Fruit fly (Drosophila melanogaster) whole organism, embryonic: ENCODE results near the gene CG14627.
A peak's percentile ranks its signal among the peaks of the same experiment; 100 is the strongest.

Experiments
- Atf3 ChIP-seq: fragments of 200-800 bp; sonication (Bioruptor generic); optimal IDR thresholded peaks from 3 replicates; lab custom pipeline; 2016; ENCODE audit warnings: missing biosample characterization, missing genetic modification characterization
- B-H1 ChIP-seq: fragments of 200-800 bp; sonication (Bioruptor generic); IDR thresholded peaks from 3 replicates; pipeline ENCODE4 v1.3.6; 2022; ENCODE audit warnings: missing biosample characterization, missing genetic modification characterization
- Bgb ChIP-seq: fragments of 200-800 bp; sonication (Bioruptor generic); IDR thresholded peaks from 2 replicates; pipeline ENCODE4 v1.3.6; 2022; ENCODE audit warnings: missing biosample characterization, missing genetic modification characterization; ENCODE audit not compliant: partially characterized antibody
- CG10274 ChIP-seq: fragments of 200-800 bp; sonication (Bioruptor generic); optimal IDR thresholded peaks from 3 replicates; lab custom pipeline; 2017; ENCODE audit warnings: missing biosample characterization, mild to moderate bottlenecking, missing genetic modification characterization
- CG10654 ChIP-seq: fragments of 200-800 bp; sonication (Bioruptor generic); optimal IDR thresholded peaks from 2 replicates; lab custom pipeline; 2016; ENCODE audit warnings: missing biosample characterization, missing genetic modification characterization
- CG11695 ChIP-seq: fragments of 200-800 bp; sonication (Bioruptor generic); IDR thresholded peaks from 3 replicates; pipeline ENCODE4 v1.3.6; 2022; ENCODE audit warnings: missing biosample characterization, missing genetic modification characterization
- CG12104 ChIP-seq: fragments of 200-800 bp; sonication (Bioruptor generic); optimal IDR thresholded peaks from 3 replicates; lab custom pipeline; 2016; ENCODE audit warnings: missing biosample characterization, missing genetic modification characterization
- CG12391 ChIP-seq: fragments of 200-800 bp; sonication (Bioruptor generic); optimal IDR thresholded peaks from 3 replicates; lab custom pipeline; 2018; ENCODE audit warnings: missing biosample characterization, mild to moderate bottlenecking, missing genetic modification characterization, moderate library complexity
- CG12659 ChIP-seq: fragments of 200-800 bp; sonication (Bioruptor generic); optimal IDR thresholded peaks from 3 replicates; lab custom pipeline; 2017; ENCODE audit warnings: mild to moderate bottlenecking, missing biosample characterization, missing genetic modification reagents, missing genetic modification characterization
- CG14050 ChIP-seq: fragments of 200-800 bp; sonication (Bioruptor generic); IDR thresholded peaks from 3 replicates; pipeline ENCODE4 v1.3.6; 2022; ENCODE audit warnings: missing biosample characterization, missing genetic modification characterization
- CG15479 ChIP-seq: fragments of 200-800 bp; sonication (Bioruptor generic); optimal IDR thresholded peaks from 3 replicates; lab custom pipeline; 2019; ENCODE audit warnings: missing biosample characterization, mild to moderate bottlenecking, missing genetic modification characterization, moderate library complexity
- CG15696 ChIP-seq: fragments of 200-800 bp; sonication (Bioruptor generic); optimal IDR thresholded peaks from 2 replicates; lab custom pipeline; 2019; ENCODE audit warnings: missing biosample characterization, mild to moderate bottlenecking, missing genetic modification characterization, moderate library complexity
- CG30431 ChIP-seq: fragments of 200-800 bp; sonication (Bioruptor generic); optimal IDR thresholded peaks from 2 replicates; lab custom pipeline; 2017; ENCODE audit warnings: missing biosample characterization, missing genetic modification characterization
- CG31365 ChIP-seq: fragments of 200-800 bp; sonication (Bioruptor generic); optimal IDR thresholded peaks from 2 replicates; lab custom pipeline; 2018; ENCODE audit warnings: missing biosample characterization, mild to moderate bottlenecking, missing genetic modification characterization
- CG3163 ChIP-seq: fragments of 200-800 bp; sonication (Bioruptor generic); optimal IDR thresholded peaks from 3 replicates; lab custom pipeline; 2016; ENCODE audit warnings: missing biosample characterization, missing genetic modification characterization
- CG32767 ChIP-seq: fragments of 200-800 bp; sonication (Bioruptor generic); IDR thresholded peaks from 2 replicates; pipeline ENCODE4 v1.3.6; 2022; ENCODE audit warnings: missing biosample characterization, missing genetic modification characterization
- CG3726 ChIP-seq: fragments of 200-800 bp; sonication (Bioruptor generic); IDR thresholded peaks from 3 replicates; pipeline ENCODE4, ENCODE4 v1.3.6; 2022; ENCODE audit warnings: missing biosample characterization, missing genetic modification characterization
- CG3847 ChIP-seq: fragments of 200-800 bp; sonication (Bioruptor generic); IDR thresholded peaks from 2 replicates; pipeline ENCODE4 v1.3.6; 2022; ENCODE audit warnings: missing biosample characterization, missing genetic modification characterization
- CG43689 ChIP-seq: fragments of 200-800 bp; sonication (Bioruptor generic); IDR thresholded peaks from 2 replicates; pipeline ENCODE4 v1.3.6; 2022; ENCODE audit warnings: missing biosample characterization, missing genetic modification characterization
- CG4730 ChIP-seq: fragments of 200-800 bp; sonication (Bioruptor generic); IDR thresholded peaks from 2 replicates; pipeline ENCODE4 v1.3.6; 2022; ENCODE audit warnings: missing biosample characterization, missing genetic modification characterization
- CG7987 ChIP-seq: fragments of 200-800 bp; sonication (Bioruptor generic); optimal IDR thresholded peaks from 2 replicates; lab custom pipeline; 2018; ENCODE audit warnings: missing biosample characterization, mild to moderate bottlenecking, missing genetic modification characterization, moderate library complexity
- CG9437 ChIP-seq: fragments of 200-800 bp; sonication (Bioruptor generic); optimal IDR thresholded peaks from 2 replicates; lab custom pipeline; 2018; ENCODE audit warnings: missing biosample characterization, mild to moderate bottlenecking, missing genetic modification characterization
- GATAe ChIP-seq: fragments of 200-800 bp; sonication (Bioruptor generic); conservative IDR thresholded peaks from 2 replicates; pipeline ENCODE4 v1.3.6; 2022; ENCODE audit warnings: missing biosample characterization, missing genetic modification characterization
- NK7.1 ChIP-seq: fragments of 200-800 bp; sonication (Bioruptor generic); optimal IDR thresholded peaks from 3 replicates; lab custom pipeline; 2016; ENCODE audit warnings: missing biosample characterization, missing genetic modification characterization
- Nf-YA ChIP-seq: fragments of 200-800 bp; sonication (Bioruptor generic); IDR thresholded peaks from 2 replicates; pipeline ENCODE4 v1.3.6; 2022; ENCODE audit warnings: missing biosample characterization, missing genetic modification characterization
- Oli ChIP-seq: fragments of 200-800 bp; sonication (Bioruptor generic); optimal IDR thresholded peaks from 2 replicates; lab custom pipeline; 2018; ENCODE audit warnings: missing biosample characterization, mild to moderate bottlenecking, missing genetic modification characterization, moderate library complexity
- Side ChIP-seq: fragments of 200-800 bp; sonication (Bioruptor generic); optimal IDR thresholded peaks from 2 replicates; lab custom pipeline; 2016; ENCODE audit warnings: missing biosample characterization, missing genetic modification characterization
- Vsx1 ChIP-seq: fragments of 200-800 bp; sonication (Bioruptor generic); optimal IDR thresholded peaks from 2 replicates; lab custom pipeline; 2017; ENCODE audit warnings: missing biosample characterization, mild to moderate bottlenecking, missing genetic modification characterization, missing genetic modification reagents
- ac ChIP-seq: fragments of 200-800 bp; sonication (Bioruptor generic); optimal IDR thresholded peaks from 3 replicates; lab custom pipeline; 2017; ENCODE audit warnings: missing biosample characterization, mild to moderate bottlenecking, missing genetic modification characterization
- aop ChIP-seq: fragments of 200-800 bp; sonication (Bioruptor generic); IDR thresholded peaks from 2 replicates; pipeline ENCODE4 v1.3.6; 2022; ENCODE audit warnings: missing biosample characterization, missing genetic modification characterization
- ato ChIP-seq: fragments of 200-800 bp; sonication (Bioruptor generic); IDR thresholded peaks from 2 replicates; pipeline ENCODE4 v1.3.6; 2022; ENCODE audit warnings: missing biosample characterization, missing genetic modification characterization; ENCODE audit not compliant: partially characterized antibody
- bbx ChIP-seq: fragments of 200-800 bp; sonication (Bioruptor generic); IDR thresholded peaks from 2 replicates; pipeline ENCODE4 v1.3.6; 2022; ENCODE audit warnings: missing biosample characterization, missing genetic modification characterization; ENCODE audit not compliant: partially characterized antibody
- corto ChIP-seq: fragments of 200-800 bp; sonication (Bioruptor generic); optimal IDR thresholded peaks from 2 replicates; lab custom pipeline; 2016; ENCODE audit warnings: missing biosample characterization, mild to moderate bottlenecking, missing genetic modification characterization, moderate library complexity
- crc ChIP-seq: fragments of 200-800 bp; sonication (Bioruptor generic); optimal IDR thresholded peaks from 2 replicates; lab custom pipeline; 2016; ENCODE audit warnings: missing biosample characterization, missing genetic modification characterization
- dmrt99B ChIP-seq: fragments of 200-800 bp; sonication (Bioruptor generic); optimal IDR thresholded peaks from 2 replicates; lab custom pipeline; 2018; ENCODE audit warnings: missing biosample characterization, mild to moderate bottlenecking, missing genetic modification characterization, moderate library complexity
- emc ChIP-seq: fragments of 200-800 bp; sonication (Bioruptor generic); optimal IDR thresholded peaks from 2 replicates; lab custom pipeline; 2016; ENCODE audit warnings: missing biosample characterization, missing genetic modification characterization
- eyg ChIP-seq: fragments of 200-800 bp; sonication (Bioruptor generic); optimal IDR thresholded peaks from 3 replicates; lab custom pipeline; 2016; ENCODE audit warnings: missing biosample characterization, missing genetic modification characterization
- grau ChIP-seq: fragments of 200-800 bp; optimal IDR thresholded peaks from 3 replicates; lab custom pipeline; 2019; ENCODE audit warnings: missing biosample characterization, mild to moderate bottlenecking, missing genetic modification characterization, moderate library complexity
- hb ChIP-seq: fragments of 200-800 bp; sonication (Bioruptor generic); IDR thresholded peaks from 3 replicates; pipeline ENCODE4 v1.3.6; 2022; ENCODE audit warnings: missing biosample characterization, missing genetic modification characterization; ENCODE audit not compliant: partially characterized antibody
- lbe ChIP-seq: fragments of 200-800 bp; sonication (Bioruptor generic); optimal IDR thresholded peaks from 2 replicates; lab custom pipeline; 2016; ENCODE audit warnings: missing biosample characterization, mild to moderate bottlenecking, missing genetic modification characterization
- lola ChIP-seq, 3 experiments: fragments of >200 bp in 2 of 3; fragments of 200-800 bp in 1 of 3; sonication (Bioruptor generic) in 1 of 3; optimal IDR thresholded peaks; 2 replicates each; lab custom pipeline; 2017 to 2019; ENCODE audit warnings: missing biosample characterization in 3 of 3, missing genetic modification characterization in 3 of 3, mild to moderate bottlenecking in 1 of 3, moderate library complexity in 1 of 3
- onecut ChIP-seq: fragments of 200-800 bp; sonication (Bioruptor generic); IDR thresholded peaks from 2 replicates; pipeline ENCODE4 v1.3.6; 2022; ENCODE audit warnings: missing biosample characterization, missing genetic modification characterization
- pita ChIP-seq: fragments of 200-800 bp; sonication (Bioruptor generic); optimal IDR thresholded peaks from 2 replicates; lab custom pipeline; 2017; ENCODE audit warnings: missing biosample characterization, mild to moderate bottlenecking, missing genetic modification characterization
- sug ChIP-seq: fragments of 200-800 bp; optimal IDR thresholded peaks from 2 replicates; lab custom pipeline; 2019; ENCODE audit warnings: missing biosample characterization, mild to moderate bottlenecking, missing genetic modification characterization, moderate library complexity
- tll ChIP-seq, 2 experiments: fragments of 200-800 bp in 1 of 2; fragments of >200 bp in 1 of 2; sonication (Bioruptor generic) in 1 of 2; optimal IDR thresholded peaks; 2 replicates each; lab custom pipeline; 2017 to 2019; ENCODE audit warnings: missing biosample characterization in 2 of 2, missing genetic modification characterization in 2 of 2, mild to moderate bottlenecking in 1 of 2, moderate library complexity in 1 of 2
- tna ChIP-seq: fragments of 200-800 bp; sonication (Bioruptor generic); IDR thresholded peaks from 2 replicates; pipeline ENCODE4 v1.3.6; 2022; ENCODE audit warnings: missing biosample characterization, missing genetic modification characterization; ENCODE audit not compliant: partially characterized antibody
- zen ChIP-seq: fragments of 200-800 bp; sonication (Bioruptor generic); optimal IDR thresholded peaks from 3 replicates; lab custom pipeline; 2018; ENCODE audit warnings: missing biosample characterization, mild to moderate bottlenecking, missing genetic modification characterization, moderate library complexity
- zfh1 ChIP-seq: fragments of 200-800 bp; sonication (Bioruptor generic); IDR thresholded peaks from 3 replicates; pipeline ENCODE4 v1.3.6; 2022; ENCODE audit warnings: missing biosample characterization, missing genetic modification characterization
- zfh2 ChIP-seq: fragments of 200-800 bp; sonication (Bioruptor generic); optimal IDR thresholded peaks from 2 replicates; lab custom pipeline; 2016; ENCODE audit warnings: missing biosample characterization, missing genetic modification characterization

Gene CG14627

dm6 chrX:1209251-1210020 is 28.0 kb downstream of the CG14627 start, which contains the start of gene CG11382 (continued):
- TF ChIP-seq NK7.1 (GFP tag; lab: Kevin White, UChicago) (no peak), crc (GFP tag; lab: Kevin White, UChicago) (no peak), CG3847 (GFP tag; lab: Robert Waterston, UW) (no peak), B-H1 (GFP tag; lab: Robert Waterston, UW) (no peak), CG9437 (GFP tag; lab: Kevin White, UChicago) (no peak), CG12104 (no peak), ato (no peak), Vsx1 (GFP tag; lab: Kevin White, UChicago) (no peak), CG12391 (tag; lab: Kevin White, UChicago) (no peak), corto (GFP tag; lab: Kevin White, UChicago) (no peak), CG10654 (GFP tag; lab: Kevin White, UChicago) (no peak), lola (GFP tag; optimal IDR thresholded peaks at IDR 0.05; lab: Kevin White, UChicago) (peak in 1 of 3 experiments; percentile 2), eyg (GFP tag; lab: Kevin White, UChicago) (no peak), Side (GFP tag; lab: Kevin White, UChicago) (no peak), CG10274 (no peak), onecut (GFP tag; lab: Robert Waterston, UW) (no peak), CG31365 (tag; lab: Kevin White, UChicago) (no peak), CG11695 (GFP tag; lab: Robert Waterston, UW) (no peak), zen (tag; lab: Kevin White, UChicago) (peak; percentile 37), dmrt99B (tag; lab: Kevin White, UChicago) (peak; percentile 12), aop (GFP tag; lab: Robert Waterston, UW) (no peak), CG4730 (no peak), lbe (GFP tag; lab: Kevin White, UChicago) (no peak), CG7987 (GFP tag; lab: Kevin White, UChicago) (no peak), emc (no peak), hb (no peak), CG14050 (GFP tag; lab: Robert Waterston, UW) (no peak), tll (GFP tag; optimal IDR thresholded peaks at IDR 0.05; lab: Kevin White, UChicago) (peak in 1 of 2 experiments; percentile 13), CG30431 (GFP tag; lab: Kevin White, UChicago) (no peak), grau (no peak), sug (no peak), Nf-YA (GFP tag; lab: Robert Waterston, UW) (no peak), Oli (tag; lab: Kevin White, UChicago) (no peak), Bgb (GFP tag; lab: Robert Waterston, UW) (no peak), CG3163 (no peak), CG15479 (GFP tag; lab: Kevin White, UChicago) (no peak), ac (GFP tag; lab: Kevin White, UChicago) (no peak), bbx (no peak), zfh2 (no peak), CG32767 (GFP tag; lab: Robert Waterston, UW) (no peak), tna (GFP tag; lab: Robert Waterston, UW) (no peak), Atf3 (GFP tag; lab: Kevin White, UChicago) (no peak), GATAe (GFP tag; lab: Robert Waterston, UW) (no peak), zfh1 (GFP tag; lab: Robert Waterston, UW) (no peak), CG12659 (no peak), CG15696 (peak; percentile 15), pita (GFP tag; lab: Kevin White, UChicago) (no peak), CG3726 (GFP tag; lab: Robert Waterston, UW) (no peak), CG43689 (GFP tag; lab: Robert Waterston, UW) (no peak)
